Worm (Caenorhabditis elegans): ENCODE results near the gene Y51H7C.10.

DNA sequence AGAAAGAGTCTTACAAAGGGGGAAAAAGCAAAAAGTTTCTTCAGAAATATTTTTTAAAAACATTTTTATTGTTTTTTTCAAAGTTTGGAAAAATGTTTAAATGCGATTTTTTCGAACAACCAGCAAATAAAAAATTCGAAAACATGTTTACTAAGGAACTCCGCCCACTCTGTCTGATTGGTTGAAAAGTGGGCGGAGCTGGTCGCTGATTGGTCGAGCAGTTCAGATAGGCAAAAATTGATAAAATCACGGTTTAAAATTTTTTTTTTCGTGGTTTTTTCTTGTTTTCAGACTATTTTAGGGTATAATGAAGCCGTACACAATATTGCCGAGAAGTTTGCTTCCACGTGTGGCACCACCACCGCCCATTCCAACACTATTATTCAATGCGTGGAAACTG lies 51.4 kb downstream of the Y51H7C.10 start:
- no peak for TF ChIP-seq F13H6.1 (tag; optimal IDR thresholded peaks at IDR 0.05)
- TF ChIP-seq mec-3 (tag; optimal IDR thresholded peaks at IDR 0.05; ENCODE audit: borderline replicate concordance) = no peak
- no peak for TF ChIP-seq sox-4 (tag; optimal IDR thresholded peaks at IDR 0.05)
- no peak for TF ChIP-seq ama-1 (optimal IDR thresholded peaks at IDR 0.05)
- TF ChIP-seq hlh-6 (tag; optimal IDR thresholded peaks at IDR 0.05) = no peak
- TF ChIP-seq hlh-30 (tag; optimal IDR thresholded peaks at IDR 0.05; ENCODE audit: insufficient read depth) = no peak

Data from whole organism, late embryonic.